Fruit fly (Drosophila melanogaster): ENCODE results near the gene CG32270.
A peak's percentile ranks its signal among the peaks of the same experiment; 100 is the strongest.

CG32270 gene

dm6 chr3L:3239785-3240596 is 31.2 kb upstream of the CG32270 start (continued):
- TF ChIP-seq fd3F (GFP tag; optimal IDR thresholded peaks at IDR 0.05): no peak
- no peak for TF ChIP-seq phol (tag; optimal IDR thresholded peaks at IDR 0.05)
- no peak for TF ChIP-seq mld (GFP tag; IDR thresholded peaks at IDR 0.05; ENCODE audit: partially characterized antibody)
- no peak for TF ChIP-seq D19B (GFP tag; optimal IDR thresholded peaks at IDR 0.05)
- 0 out of 2 replicates have a peak, but pooled peaks have one; percentile 2 for TF ChIP-seq hbn (GFP tag; IDR thresholded peaks at IDR 0.05; ENCODE audit: partially characterized antibody)
- no peak for TF ChIP-seq ken (GFP tag; IDR thresholded peaks at IDR 0.05)
- no peak for TF ChIP-seq sob (GFP tag; IDR thresholded peaks at IDR 0.05)
- TF ChIP-seq CG10543 (GFP tag; optimal IDR thresholded peaks at IDR 0.05): no peak
- TF ChIP-seq bab2 (GFP tag; optimal IDR thresholded peaks at IDR 0.05): no peak
- TF ChIP-seq psq (GFP tag; optimal IDR thresholded peaks at IDR 0.05): no peak
- TF ChIP-seq NC2α (GFP tag; optimal IDR thresholded peaks at IDR 0.05): no peak
- TF ChIP-seq nau (GFP tag; optimal IDR thresholded peaks at IDR 0.05): no peak
- no peak for TF ChIP-seq CG15514 (GFP tag; optimal IDR thresholded peaks at IDR 0.05)
- TF ChIP-seq Nf-YB (GFP tag; optimal IDR thresholded peaks at IDR 0.05): no peak
- no peak for TF ChIP-seq CG18262 (tag; optimal IDR thresholded peaks at IDR 0.05)
- no peak for TF ChIP-seq CG8765 (GFP tag; IDR thresholded peaks at IDR 0.05)
- no peak for TF ChIP-seq CG12071 (GFP tag; optimal IDR thresholded peaks at IDR 0.05)
- TF ChIP-seq CG4854 (GFP tag; optimal IDR thresholded peaks at IDR 0.05): no peak
- no peak for TF ChIP-seq CG1832 (GFP tag; optimal IDR thresholded peaks at IDR 0.05)
- TF ChIP-seq HLH4C (GFP tag; IDR thresholded peaks at IDR 0.05; ENCODE audit: partially characterized antibody): no peak
- TF ChIP-seq CG7745 (tag; optimal IDR thresholded peaks at IDR 0.05): peak; percentile 50
- peak; percentile 31 for TF ChIP-seq sd (tag; optimal IDR thresholded peaks at IDR 0.05)
- TF ChIP-seq CG31388 (GFP tag; optimal IDR thresholded peaks at IDR 0.05): no peak
- TF ChIP-seq CG16815 (GFP tag; optimal IDR thresholded peaks at IDR 0.05): no peak
- TF ChIP-seq CG4424 (GFP tag; optimal IDR thresholded peaks at IDR 0.05): no peak
- no peak for TF ChIP-seq Optix (GFP tag; IDR thresholded peaks at IDR 0.05)
- no peak for TF ChIP-seq CG8290 (GFP tag; optimal IDR thresholded peaks at IDR 0.05)
- TF ChIP-seq CG8290 (tag; optimal IDR thresholded peaks at IDR 0.05): peak in 1 of 2 experiments; percentile 51
- TF ChIP-seq CG7963 (GFP tag; IDR thresholded peaks at IDR 0.05; ENCODE audit: partially characterized antibody): no peak
- TF ChIP-seq CG10321 (GFP tag; IDR thresholded peaks at IDR 0.05): no peak
- no peak for TF ChIP-seq CG18619 (GFP tag; optimal IDR thresholded peaks at IDR 0.05)
- no peak for TF ChIP-seq scrt (GFP tag; optimal IDR thresholded peaks at IDR 0.05)
- TF ChIP-seq CG1603 (tag; optimal IDR thresholded peaks at IDR 0.05): peak; percentile 39
- TF ChIP-seq CG10274 (GFP tag; optimal IDR thresholded peaks at IDR 0.05): no peak
- TF ChIP-seq CG2889 (GFP tag; IDR thresholded peaks at IDR 0.05): no peak
- TF ChIP-seq Bdp1 (GFP tag; optimal IDR thresholded peaks at IDR 0.05): no peak
- no peak for TF ChIP-seq dm (GFP tag; optimal IDR thresholded peaks at IDR 0.05)
- no peak for TF ChIP-seq Atf6 (GFP tag; IDR thresholded peaks at IDR 0.05)
- TF ChIP-seq Mes4 (GFP tag; optimal IDR thresholded peaks at IDR 0.05): no peak
- TF ChIP-seq CG10959 (GFP tag; IDR thresholded peaks at IDR 0.05): no peak
- no peak for TF ChIP-seq BtbVII (GFP tag; optimal IDR thresholded peaks at IDR 0.05)
- no peak for TF ChIP-seq Nf-YC (tag; optimal IDR thresholded peaks at IDR 0.05)
- TF ChIP-seq fd102C (GFP tag; optimal IDR thresholded peaks at IDR 0.05): no peak
- no peak for TF ChIP-seq al (GFP tag; IDR thresholded peaks at IDR 0.05)
- no peak for TF ChIP-seq sc (optimal IDR thresholded peaks at IDR 0.05)
- no peak for TF ChIP-seq sc (GFP tag; optimal IDR thresholded peaks at IDR 0.05)
- peak; percentile 13 for TF ChIP-seq CG17385 (GFP tag; optimal IDR thresholded peaks at IDR 0.05)
- no peak for TF ChIP-seq sr (GFP tag; IDR thresholded peaks at IDR 0.05)
- no peak for TF ChIP-seq CG5180 (GFP tag; optimal IDR thresholded peaks at IDR 0.05)
- TF ChIP-seq lbe (GFP tag; optimal IDR thresholded peaks at IDR 0.05): peak; percentile 44
